Fruit fly (Drosophila melanogaster) Kc167 (cell line): ENCODE measurements around the gene Fbxl7.
"Not testable (repeated sequence)": the region's sequence is repeated elsewhere in the genome, so short reads cannot be mapped to it uniquely, and the experiment has no call there.

Experiments used
- Myc ChIP-seq: fragments of >200 bp; optimal IDR thresholded peaks from 2 replicates; lab custom pipeline; 2017; ENCODE audit warnings: missing external identifiers
- Sin3A ChIP-seq: fragments of >200 bp; optimal IDR thresholded peaks from 2 replicates; lab custom pipeline; 2018; ENCODE audit warnings: missing external identifiers
- h ChIP-seq: fragments of >200 bp; optimal IDR thresholded peaks from 3 replicates; lab custom pipeline; 2018; ENCODE audit warnings: missing external identifiers
- insv ChIP-seq: fragments of >200 bp; optimal IDR thresholded peaks from 3 replicates; lab custom pipeline; 2018; ENCODE audit warnings: missing external identifiers
- psq ChIP-seq: fragments of >200 bp; optimal IDR thresholded peaks from 2 replicates; lab custom pipeline; 2017; ENCODE audit warnings: missing external identifiers
- ttk ChIP-seq: sonication (Bioruptor generic); optimal IDR thresholded peaks from 2 replicates; lab custom pipeline; 2017; ENCODE audit warnings: missing external identifiers

The Fbxl7 gene

DNA sequence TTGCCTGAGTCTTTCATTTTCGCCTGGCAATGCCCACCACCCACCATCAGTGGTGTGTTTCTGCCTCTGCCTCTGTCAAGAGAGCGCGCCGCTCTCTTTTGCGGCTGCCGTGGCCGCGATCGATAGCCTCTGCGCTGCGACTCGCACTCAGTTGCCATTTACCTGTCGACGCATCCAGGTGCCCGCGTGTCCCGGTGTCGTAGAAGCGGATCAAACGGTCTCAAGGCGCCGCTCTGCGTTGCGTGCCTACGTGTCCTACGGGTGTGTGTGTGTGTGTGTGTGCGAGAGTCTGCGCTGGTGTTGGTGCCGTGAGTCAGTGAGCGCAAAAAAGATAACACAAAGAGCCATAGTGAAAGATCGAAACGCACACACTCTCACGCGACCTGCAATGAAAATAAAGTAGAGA, at the start of gene Fbxl7:
Fbxl7 (plus strand) TSS at position 148 of the 406 bp plus-strand sequence.
- no peak for TF ChIP-seq ttk
- TF ChIP-seq h (lab: Kevin White, UChicago) = no peak
- TF ChIP-seq Myc (lab: Kevin White, UChicago) = no peak
- no peak for TF ChIP-seq Sin3A (lab: Kevin White, UChicago)
- no peak for TF ChIP-seq insv (lab: Kevin White, UChicago)
- no peak for TF ChIP-seq psq

DNA sequence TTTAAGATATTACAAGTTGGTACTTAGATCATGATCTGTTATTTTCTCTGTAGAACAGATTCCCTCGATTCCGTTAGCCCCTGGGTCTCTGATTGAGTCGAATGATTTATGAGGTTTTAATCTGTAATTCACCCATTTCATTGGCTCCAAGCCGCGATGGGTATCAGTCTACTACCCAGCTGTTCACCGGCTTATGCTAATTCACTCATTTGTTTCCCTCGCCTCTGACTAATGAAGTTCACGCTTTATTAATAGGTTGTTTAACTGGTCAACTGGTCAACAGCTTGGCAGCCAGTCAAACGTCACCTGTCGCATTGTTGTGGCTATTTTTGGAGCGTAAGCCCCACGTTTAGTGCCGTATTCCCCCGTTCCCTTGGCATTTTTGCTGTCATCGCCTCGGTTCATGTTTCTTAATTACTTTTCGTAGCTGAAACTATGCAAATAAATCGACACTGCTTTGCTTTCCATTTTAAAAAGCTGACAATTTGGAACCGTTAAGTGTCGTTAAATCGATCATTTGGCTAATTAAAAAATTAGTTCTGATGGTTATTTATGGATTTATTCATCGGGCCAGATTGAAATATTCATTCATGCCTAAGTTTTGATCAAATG, 47.8 kb upstream of the Fbxl7 start:
- TF ChIP-seq Sin3A (lab: Kevin White, UChicago) (no peak), h (lab: Kevin White, UChicago) (no peak), psq (no peak), insv (lab: Kevin White, UChicago) (no peak), ttk (no peak), Myc (lab: Kevin White, UChicago) (no peak)

DNA sequence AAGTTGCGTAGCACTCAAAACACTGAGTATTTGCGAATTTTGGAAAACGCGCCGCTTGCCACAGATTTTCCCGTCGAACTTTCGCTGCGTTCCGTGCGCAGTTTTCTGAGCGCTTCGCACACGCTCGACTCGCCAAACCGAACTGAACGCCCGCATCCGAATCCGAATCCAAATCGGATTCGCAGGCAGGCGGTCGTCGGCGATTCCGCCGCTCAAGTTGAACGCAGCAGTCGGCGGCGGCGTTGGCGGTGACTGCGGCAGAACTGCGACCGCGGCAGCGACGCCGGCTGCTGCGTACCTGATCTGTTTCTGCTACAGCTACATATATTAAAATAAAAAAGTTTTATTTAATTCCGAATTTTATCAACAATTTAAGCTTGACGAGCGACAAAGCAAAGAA, 45.1 kb upstream of the Fbxl7 start, which contains the start of gene CG31183:
CG31183 (minus strand) TSS at position 329 of the 400 bp plus-strand sequence.
- TF ChIP-seq ttk (no peak), Myc (lab: Kevin White, UChicago) (no peak), insv (lab: Kevin White, UChicago) (no peak), Sin3A (lab: Kevin White, UChicago) (no peak), h (lab: Kevin White, UChicago) (no peak), psq (no peak)

DNA sequence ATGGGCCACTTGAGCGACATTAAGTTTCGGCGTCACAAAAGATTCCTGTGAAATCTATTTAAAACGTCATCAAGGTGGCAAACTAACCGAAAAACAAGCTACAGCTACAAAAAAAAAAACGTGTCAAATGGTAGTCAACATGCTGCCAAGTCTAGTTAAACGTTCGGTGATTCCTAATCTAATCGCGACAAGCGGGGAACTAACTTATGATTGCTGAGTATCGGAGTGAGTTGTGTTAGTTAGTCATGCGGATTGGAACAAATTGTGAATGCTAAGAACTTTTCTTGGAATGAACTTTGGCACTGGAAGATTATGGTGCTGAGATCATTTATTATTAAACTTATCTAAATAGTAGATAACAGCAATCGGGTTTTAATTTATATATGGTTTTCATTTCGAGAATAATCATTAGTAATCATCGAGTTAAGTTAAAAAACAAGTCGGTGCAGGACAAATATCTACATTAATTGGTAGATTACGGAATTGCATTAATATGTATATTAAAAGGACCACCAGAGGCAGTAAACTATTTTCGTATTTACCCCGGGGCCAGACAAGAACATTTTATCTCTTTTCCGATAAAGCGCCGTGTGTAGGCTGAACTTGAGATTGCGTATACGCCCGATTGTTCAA, 29.4 kb upstream of the Fbxl7 start:
- TF ChIP-seq h (lab: Kevin White, UChicago) (no peak), Sin3A (lab: Kevin White, UChicago) (no peak), Myc (lab: Kevin White, UChicago) (no peak)

DNA sequence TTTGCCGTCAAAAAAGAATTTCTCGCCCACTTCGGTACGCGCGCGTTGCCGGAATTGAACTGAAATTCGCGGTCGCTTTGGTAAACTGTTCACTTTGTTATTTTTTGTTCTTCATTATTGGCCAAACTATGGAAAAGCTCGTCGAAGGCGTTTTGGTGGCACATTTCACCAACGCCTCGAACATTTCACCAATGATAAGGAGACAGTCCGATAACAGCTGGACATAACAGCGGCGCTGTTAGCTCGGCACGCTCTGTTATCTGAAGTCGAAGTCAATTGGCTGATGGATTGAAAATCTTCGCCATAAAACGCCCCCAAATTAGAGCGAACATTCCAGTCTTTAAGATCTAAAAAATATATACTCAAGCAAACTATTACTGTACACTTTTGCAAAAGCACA, 24.7 kb upstream of the Fbxl7 start, which contains the start of gene CG14877:
CG14877 (minus strand) TSS at position 101 of the 400 bp plus-strand sequence.
- TF ChIP-seq psq (no peak), Myc (lab: Kevin White, UChicago) (no peak), h (lab: Kevin White, UChicago) (no peak), insv (lab: Kevin White, UChicago) (no peak), Sin3A (lab: Kevin White, UChicago) (no peak), ttk (no peak)

DNA sequence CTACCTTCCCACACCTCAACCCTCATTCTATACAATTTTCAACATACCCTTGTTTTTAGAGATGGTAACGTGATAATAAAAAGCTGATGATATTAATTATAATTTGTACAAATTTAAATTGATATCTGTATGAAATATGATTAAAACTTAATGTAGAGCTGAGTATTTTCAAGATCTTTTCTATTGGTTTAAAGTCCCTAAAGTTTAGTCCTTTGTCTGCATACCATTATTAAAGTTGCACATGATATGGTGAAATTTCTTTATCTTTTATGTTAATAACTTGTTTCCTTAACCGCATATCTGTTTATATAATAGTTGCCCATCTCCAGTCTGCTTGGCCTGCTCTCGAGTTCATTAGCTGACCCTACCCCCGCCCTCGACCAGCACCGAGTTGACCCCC, 22.4 kb upstream of the Fbxl7 start:
- no peak for TF ChIP-seq insv (lab: Kevin White, UChicago)
- TF ChIP-seq psq = no peak
- TF ChIP-seq h (lab: Kevin White, UChicago) = no peak
- no peak for TF ChIP-seq Sin3A (lab: Kevin White, UChicago)
- TF ChIP-seq ttk = no peak
- no peak for TF ChIP-seq Myc (lab: Kevin White, UChicago)

DNA sequence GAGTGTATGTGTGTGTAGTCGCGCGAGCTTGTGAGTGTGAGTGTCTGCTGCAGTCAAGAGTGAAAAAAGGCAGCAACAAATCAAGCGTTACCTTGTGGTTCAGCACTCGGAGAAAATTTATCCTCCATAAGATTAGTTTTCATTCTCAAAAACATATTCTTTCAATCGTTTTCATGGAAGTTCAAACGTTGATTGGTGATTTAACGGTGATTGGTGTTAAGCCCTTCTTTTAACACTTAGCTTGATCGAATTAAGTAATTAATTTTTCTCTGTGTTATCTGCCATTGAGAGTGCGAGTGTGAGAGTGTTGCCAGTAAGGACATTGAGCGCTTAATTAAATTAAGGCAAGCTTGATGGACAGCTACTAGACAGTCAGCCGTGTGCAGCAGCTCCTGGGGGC, 21.0 kb upstream of the Fbxl7 start:
- no peak for TF ChIP-seq ttk
- no peak for TF ChIP-seq psq
- no peak for TF ChIP-seq Myc (lab: Kevin White, UChicago)
- TF ChIP-seq insv (lab: Kevin White, UChicago) = no peak
- TF ChIP-seq h (lab: Kevin White, UChicago) = no peak
- TF ChIP-seq Sin3A (lab: Kevin White, UChicago) = no peak

DNA sequence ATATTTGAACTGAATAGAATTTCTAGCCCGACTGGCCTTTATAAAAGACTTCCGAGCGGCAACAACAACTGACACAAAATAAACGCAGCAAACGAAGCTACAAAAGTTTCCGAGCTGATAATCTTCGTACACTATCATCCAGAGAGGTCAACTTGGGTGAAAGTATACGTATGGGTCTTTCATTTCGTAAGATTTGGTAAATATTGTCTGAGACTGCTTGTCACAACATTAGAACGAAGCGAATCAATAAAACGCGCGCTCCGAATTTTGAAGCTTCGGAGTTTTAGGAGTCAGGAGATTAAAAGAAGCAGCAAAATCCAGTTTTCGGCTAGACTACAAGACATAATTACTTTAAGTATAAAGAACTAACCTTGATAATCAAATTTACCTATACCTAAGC, 16.2 kb upstream of the Fbxl7 start, which contains the start of gene glob1:
glob1 (minus strand) TSS at position 101 of the 400 bp plus-strand sequence.
- TF ChIP-seq Sin3A, insv, h (lab: Kevin White, UChicago): not testable (repeated sequence)

DNA sequence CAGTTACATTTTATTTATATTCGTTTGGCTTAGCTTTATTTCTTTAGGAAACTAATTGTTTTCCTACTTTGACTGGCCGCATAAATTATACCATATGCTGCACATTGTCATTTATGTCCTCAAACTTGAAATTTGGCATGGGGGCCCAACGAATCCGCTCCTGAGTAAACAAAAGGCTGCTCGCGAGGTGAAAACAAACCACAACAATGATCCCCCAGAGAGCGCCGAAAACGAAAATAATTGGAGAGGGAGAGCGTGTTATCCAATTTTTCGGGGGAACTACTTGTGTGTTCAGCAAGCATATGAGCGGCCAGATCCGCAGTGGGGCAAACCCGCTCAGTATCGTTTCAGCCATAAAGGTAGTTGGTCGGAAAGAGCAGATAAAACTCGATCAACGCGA, 12.6 kb upstream of the Fbxl7 start, which contains the start of gene EndoU:
EndoU (plus strand) TSS at position 301 of the 400 bp plus-strand sequence.
- TF ChIP-seq h (lab: Kevin White, UChicago); Myc (lab: Kevin White, UChicago); psq: not testable (repeated sequence)

DNA sequence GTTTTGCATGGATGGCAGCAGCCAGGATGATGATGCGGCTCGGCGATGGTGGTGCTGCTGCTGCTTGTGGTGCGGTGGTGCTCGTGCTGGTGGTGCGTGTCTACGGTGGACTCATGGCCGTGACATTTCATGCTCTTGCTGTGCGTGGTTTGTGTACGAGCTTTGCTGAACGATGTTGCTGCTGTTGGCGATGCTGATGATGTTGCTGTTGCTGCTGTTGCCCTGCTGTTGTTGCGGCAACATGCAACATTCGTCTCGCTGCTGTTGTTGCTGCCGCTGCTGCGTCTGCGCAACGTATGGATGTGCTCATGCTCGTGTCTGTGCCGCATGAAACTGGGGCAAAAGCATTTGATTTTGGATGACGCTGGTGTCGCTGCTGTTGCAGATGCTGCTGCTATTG, 7.5 kb upstream of the Fbxl7 start:
- TF ChIP-seq psq = no peak

DNA sequence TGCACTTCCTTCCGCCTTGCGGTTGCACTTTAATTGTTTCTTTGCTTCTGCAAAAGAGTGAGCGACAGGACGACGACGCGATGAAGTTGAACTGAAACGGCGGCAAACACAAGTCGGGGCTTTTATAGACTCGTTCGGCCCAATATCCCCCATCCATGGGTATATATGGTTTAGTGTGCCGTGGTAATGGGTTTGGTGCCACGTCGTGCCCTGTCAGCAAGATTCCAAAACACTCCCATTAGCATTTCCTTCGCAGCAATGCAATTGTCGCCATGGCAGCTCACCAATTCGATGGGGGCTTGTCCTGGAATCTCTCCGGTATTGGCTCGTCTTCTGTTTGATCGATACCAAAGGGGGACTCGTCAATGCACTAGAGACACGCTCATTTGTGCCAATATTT, 2.8 kb upstream of the Fbxl7 start, which contains the start of gene CG45105:
CG45105 (minus strand) TSS at position 101 of the 400 bp plus-strand sequence.
- no peak for TF ChIP-seq psq
- no peak for TF ChIP-seq Sin3A (lab: Kevin White, UChicago)
- no peak for TF ChIP-seq h (lab: Kevin White, UChicago)
- no peak for TF ChIP-seq ttk
- no peak for TF ChIP-seq insv (lab: Kevin White, UChicago)
- TF ChIP-seq Myc (lab: Kevin White, UChicago) = no peak

DNA sequence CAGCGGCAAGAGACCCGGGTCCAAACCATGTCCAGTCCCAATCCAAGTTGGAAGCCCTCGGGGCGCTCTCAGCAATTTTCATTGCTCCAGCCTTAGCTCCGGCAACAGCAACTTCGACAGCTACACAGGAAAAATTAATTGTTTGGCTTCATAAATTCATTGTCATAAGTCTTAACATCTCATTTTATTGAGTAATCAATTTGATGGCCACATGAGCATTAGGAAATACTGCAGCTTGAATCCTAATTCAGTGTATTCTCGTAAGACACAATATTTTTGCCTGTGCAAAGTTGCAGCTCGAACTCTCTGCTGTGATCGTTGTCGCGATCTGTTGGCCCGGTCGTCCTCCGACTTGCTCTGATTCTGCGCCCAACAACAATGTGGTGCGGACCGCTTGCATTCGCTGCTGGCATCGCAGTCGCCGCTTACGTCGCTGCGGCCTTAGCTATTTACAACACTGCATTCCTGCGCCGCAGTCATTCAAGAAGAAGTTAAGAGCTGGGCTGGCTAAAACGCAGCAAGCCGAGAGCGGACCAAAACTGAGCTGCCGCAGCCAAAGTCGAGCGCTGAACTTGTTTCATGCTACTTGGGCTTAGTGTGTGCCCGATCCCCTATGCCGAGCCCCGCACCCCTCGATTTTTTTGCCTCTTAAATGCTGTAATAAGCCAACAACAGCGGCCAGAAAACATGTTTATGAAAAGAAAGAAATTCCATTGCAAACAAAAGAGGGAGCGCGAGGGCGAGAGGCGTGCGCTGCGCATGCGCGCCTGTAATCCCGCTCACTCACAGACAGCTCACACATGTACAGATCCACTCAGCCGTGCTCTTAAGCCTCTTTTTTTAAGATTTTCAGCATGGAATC, 1.1 kb upstream of the Fbxl7 start:
- TF ChIP-seq psq = no peak
- no peak for TF ChIP-seq ttk
- no peak for TF ChIP-seq insv (lab: Kevin White, UChicago)
- no peak for TF ChIP-seq Myc (lab: Kevin White, UChicago)
- TF ChIP-seq Sin3A (lab: Kevin White, UChicago) = no peak
- no peak for TF ChIP-seq h (lab: Kevin White, UChicago)
